Fruit fly (Drosophila melanogaster): Measurements from ENCODE around the gene baz.
A peak's percentile ranks its signal among the peaks of the same experiment; 100 is the strongest.

baz gene

dm6 chrX:17174115-17174514, 14.3 kb downstream of the baz start (continued):
- peak; percentile 43 for TF ChIP-seq dmrt99B (tag; optimal IDR thresholded peaks at IDR 0.05)
- no peak for TF ChIP-seq gt (GFP tag; IDR thresholded peaks at IDR 0.05)
- no peak for TF ChIP-seq Vsx1 (GFP tag; optimal IDR thresholded peaks at IDR 0.05)
- TF ChIP-seq ssp (GFP tag; IDR thresholded peaks at IDR 0.05): 0 out of 2 replicates have a peak, but pooled peaks have one; percentile 16
- peak; percentile 45; the same call in 1 of the 2 replicates for TF ChIP-seq Awh (GFP tag; IDR thresholded peaks at IDR 0.05)
- no peak for TF ChIP-seq CG4617 (GFP tag; optimal IDR thresholded peaks at IDR 0.05; ENCODE audit: borderline replicate concordance)
- TF ChIP-seq ttk (GFP tag; IDR thresholded peaks at IDR 0.05): peak; percentile 58
- no peak for TF ChIP-seq dm (GFP tag; optimal IDR thresholded peaks at IDR 0.05)
- peak; percentile 32 for TF ChIP-seq nmo (GFP tag; optimal IDR thresholded peaks at IDR 0.05)
- TF ChIP-seq onecut (GFP tag; IDR thresholded peaks at IDR 0.05): no peak
- TF ChIP-seq crol (GFP tag; IDR thresholded peaks at IDR 0.05): no peak
- no peak for TF ChIP-seq tx (GFP tag; optimal IDR thresholded peaks at IDR 0.05)
- no peak for TF ChIP-seq CG15514 (GFP tag; optimal IDR thresholded peaks at IDR 0.05)
- no peak for TF ChIP-seq CG7839 (tag; optimal IDR thresholded peaks at IDR 0.05)
- no peak for TF ChIP-seq jumu (GFP tag; optimal IDR thresholded peaks at IDR 0.05)
- TF ChIP-seq CG33557 (GFP tag; optimal IDR thresholded peaks at IDR 0.05): no peak
- no peak for TF ChIP-seq CG2116 (GFP tag; optimal IDR thresholded peaks at IDR 0.05)
- no peak for TF ChIP-seq CG6254 (GFP tag; optimal IDR thresholded peaks at IDR 0.05)
- no peak for TF ChIP-seq CG10959 (GFP tag; IDR thresholded peaks at IDR 0.05)
- no peak for TF ChIP-seq HLH54F (GFP tag; optimal IDR thresholded peaks at IDR 0.05)
- peak; percentile 42 for TF ChIP-seq twi (tag; optimal IDR thresholded peaks at IDR 0.05)
- TF ChIP-seq CG3407 (GFP tag; optimal IDR thresholded peaks at IDR 0.05): no peak
- TF ChIP-seq dimm (GFP tag; IDR thresholded peaks at IDR 0.05): no peak
- TF ChIP-seq CG5180 (GFP tag; optimal IDR thresholded peaks at IDR 0.05): no peak
- no peak for TF ChIP-seq CG9932 (GFP tag; IDR thresholded peaks at IDR 0.05)
- TF ChIP-seq CG1792 (GFP tag; optimal IDR thresholded peaks at IDR 0.05): no peak
- no peak for TF ChIP-seq danr (GFP tag; IDR thresholded peaks at IDR 0.05)
- no peak for TF ChIP-seq CG13894 (tag; optimal IDR thresholded peaks at IDR 0.05)
- TF ChIP-seq zfh2 (GFP tag; optimal IDR thresholded peaks at IDR 0.05): no peak
- peak; percentile 12 for TF ChIP-seq ATbp (GFP tag; optimal IDR thresholded peaks at IDR 0.05)
- TF ChIP-seq fu2 (GFP tag; optimal IDR thresholded peaks at IDR 0.05): no peak
- no peak for TF ChIP-seq CG1602 (GFP tag; optimal IDR thresholded peaks at IDR 0.05)
- no peak for TF ChIP-seq Hsf (GFP tag; optimal IDR thresholded peaks at IDR 0.05)
- no peak for TF ChIP-seq CG6175 (GFP tag; IDR thresholded peaks at IDR 0.05)
- TF ChIP-seq Optix (GFP tag; IDR thresholded peaks at IDR 0.05): no peak
- TF ChIP-seq CG8281 (tag; optimal IDR thresholded peaks at IDR 0.05): no peak
- no peak for TF ChIP-seq CG18764 (GFP tag; optimal IDR thresholded peaks at IDR 0.05)
- no peak for TF ChIP-seq CG9817 (tag; optimal IDR thresholded peaks at IDR 0.05)
- no peak for TF ChIP-seq sens (GFP tag)
- TF ChIP-seq cato (GFP tag; optimal IDR thresholded peaks at IDR 0.05; ENCODE audit: borderline replicate concordance): no peak
- TF ChIP-seq Hmr (GFP tag; optimal IDR thresholded peaks at IDR 0.05): no peak
- TF ChIP-seq Fer1 (GFP tag; optimal IDR thresholded peaks at IDR 0.05): no peak
- peak; percentile 39 for TF ChIP-seq CG8388 (GFP tag; optimal IDR thresholded peaks at IDR 0.05)
- TF ChIP-seq hkb (optimal IDR thresholded peaks at IDR 0.05): no peak
- 0 out of 2 replicates have a peak, but pooled peaks have one; percentile 24 for TF ChIP-seq hkb (GFP tag; IDR thresholded peaks at IDR 0.05)
- TF ChIP-seq sqz (GFP tag; optimal IDR thresholded peaks at IDR 0.05): no peak
- TF ChIP-seq Opbp (GFP tag; IDR thresholded peaks at IDR 0.05; ENCODE audit: partially characterized antibody): no peak
- TF ChIP-seq Meics (GFP tag; optimal IDR thresholded peaks at IDR 0.05): no peak
- TF ChIP-seq salm (tag; optimal IDR thresholded peaks at IDR 0.05): no peak
- no peak for TF ChIP-seq CG33213 (GFP tag; optimal IDR thresholded peaks at IDR 0.05)
- peak; percentile 18 for TF ChIP-seq CG10267 (tag; optimal IDR thresholded peaks at IDR 0.05)
- no peak for TF ChIP-seq CG8765 (GFP tag; IDR thresholded peaks at IDR 0.05)

All from whole organism, embryonic.